Worm (Caenorhabditis elegans) whole organism, young adult: Measurements from ENCODE around the gene srxa-8.

Source experiments
- C06A6.2 ChIP-seq: fragments of 200-800 bp; sonication (Bioruptor generic); conservative IDR thresholded peaks from 2 replicates; pipeline ENCODE4 v1.3.6; 2022; ENCODE audit warnings: missing genetic modification characterization, missing compliant biosample characterization
- C17E4.6 ChIP-seq: fragments of 200-800 bp; sonication (Bioruptor generic); IDR thresholded peaks from 2 replicates; pipeline ENCODE4 v1.3.6; 2022; ENCODE audit warnings: missing genetic modification reagents, missing genetic modification characterization, missing compliant biosample characterization
- F22D6.2 ChIP-seq: sonication (generic microtip); optimal IDR thresholded peaks from 2 replicates; lab custom pipeline; 2016; ENCODE audit warnings: mild to moderate bottlenecking, missing genetic modification characterization, missing compliant biosample characterization
- F37B4.10 ChIP-seq: fragments of 200-800 bp; sonication (Bioruptor generic); IDR thresholded peaks from 2 replicates; pipeline ENCODE4 v1.3.6; 2022; ENCODE audit warnings: missing genetic modification characterization, missing compliant biosample characterization
- F57A8.1 ChIP-seq: fragments of 200-800 bp; sonication (Bioruptor generic); optimal IDR thresholded peaks from 2 replicates; lab custom pipeline; 2018; ENCODE audit warnings: mild to moderate bottlenecking, missing genetic modification characterization, moderate library complexity, missing compliant biosample characterization
- K11D2.4 ChIP-seq: fragments of 200-800 bp; sonication (Bioruptor generic); IDR thresholded peaks from 2 replicates; pipeline ENCODE4 v1.3.6; 2022; ENCODE audit warnings: missing genetic modification reagents, missing genetic modification characterization, missing compliant biosample characterization
- Y53G8AR.9 ChIP-seq: fragments of 200-800 bp; sonication (Bioruptor generic); conservative IDR thresholded peaks from 2 replicates; pipeline ENCODE4 v1.3.6; 2022; ENCODE audit warnings: missing genetic modification reagents, missing genetic modification characterization, missing compliant biosample characterization
- Y56A3A.18 ChIP-seq: fragments of 200-800 bp; sonication (Bioruptor generic); IDR thresholded peaks from 2 replicates; pipeline ENCODE4 v1.3.6; 2022; ENCODE audit warnings: missing genetic modification reagents, missing genetic modification characterization, missing compliant biosample characterization
- Y79H2A.3 ChIP-seq: fragments of 200-800 bp; sonication (Bioruptor generic); conservative IDR thresholded peaks from 2 replicates; pipeline ENCODE4 v1.3.6; 2022; ENCODE audit warnings: missing genetic modification reagents, missing genetic modification characterization, missing compliant biosample characterization
- attf-5 ChIP-seq: fragments of 200-800 bp; sonication (Bioruptor generic); optimal IDR thresholded peaks from 2 replicates; lab custom pipeline; 2018; ENCODE audit warnings: mild to moderate bottlenecking, missing genetic modification characterization, missing compliant biosample characterization
- bed-1 ChIP-seq: fragments of 200-800 bp; sonication (Bioruptor generic); IDR thresholded peaks from 2 replicates; pipeline ENCODE4 v1.3.6; 2022; ENCODE audit warnings: missing genetic modification reagents, missing genetic modification characterization, missing compliant biosample characterization
- ceh-27 ChIP-seq: fragments of 200-800 bp; sonication (Bioruptor generic); optimal IDR thresholded peaks from 2 replicates; lab custom pipeline; 2018; ENCODE audit warnings: mild to moderate bottlenecking, missing genetic modification characterization, moderate library complexity, missing compliant biosample characterization
- ceh-58 ChIP-seq: fragments of 200-800 bp; sonication (Bioruptor generic); IDR thresholded peaks from 2 replicates; pipeline ENCODE4 v1.3.6; 2022; ENCODE audit warnings: missing genetic modification characterization, missing compliant biosample characterization
- ceh-91 ChIP-seq: fragments of 200-800 bp; sonication (Bioruptor generic); IDR thresholded peaks from 2 replicates; pipeline ENCODE4 v1.3.6; 2022; ENCODE audit warnings: missing genetic modification reagents, missing genetic modification characterization, missing compliant biosample characterization
- dox-1 ChIP-seq: fragments of 200-800 bp; sonication (Bioruptor generic); IDR thresholded peaks from 2 replicates; pipeline ENCODE4 v1.3.6; 2022; ENCODE audit warnings: missing genetic modification reagents, missing genetic modification characterization, missing compliant biosample characterization
- dpl-1 ChIP-seq: fragments of 150-350 bp; optimal IDR thresholded peaks from 2 replicates; lab custom pipeline; 2014; ENCODE audit warnings: missing biosample characterization, missing genetic modification reagents, missing genetic modification characterization
- efl-1 ChIP-seq: fragments of 150-350 bp; optimal IDR thresholded peaks from 2 replicates; lab custom pipeline; 2014; ENCODE audit warnings: missing biosample characterization, missing genetic modification reagents, missing genetic modification characterization
- egl-18 ChIP-seq: fragments of 200-800 bp; sonication (Bioruptor generic); IDR thresholded peaks from 2 replicates; pipeline ENCODE4 v1.3.6; 2022; ENCODE audit warnings: missing genetic modification reagents, missing genetic modification characterization, missing compliant biosample characterization
- egrh-3 ChIP-seq: fragments of 200-800 bp; sonication (Bioruptor generic); IDR thresholded peaks from 2 replicates; pipeline ENCODE4 v1.3.6; 2022; ENCODE audit warnings: missing genetic modification reagents, missing genetic modification characterization, missing compliant biosample characterization
- ekl-4 ChIP-seq: fragments of 200-800 bp; sonication (Bioruptor generic); IDR thresholded peaks from 2 replicates; pipeline ENCODE4 v1.3.6; 2022; ENCODE audit warnings: missing genetic modification reagents, missing genetic modification characterization, missing compliant biosample characterization
- hlh-12 ChIP-seq: sonication (generic microtip); optimal IDR thresholded peaks from 2 replicates; lab custom pipeline; 2016; ENCODE audit warnings: missing genetic modification characterization, missing compliant biosample characterization
- hsf-1 ChIP-seq: fragments of 200-800 bp; sonication (Bioruptor generic); IDR thresholded peaks from 2 replicates; pipeline ENCODE4 v1.3.6; 2022; ENCODE audit warnings: missing genetic modification reagents, missing genetic modification characterization, missing compliant biosample characterization
- let-607 ChIP-seq, 2 experiments: fragments of 200-800 bp in 1 of 2; sonication (Bioruptor generic) in 1 of 2; sonication (generic microtip) in 1 of 2; optimal IDR thresholded peaks; 2 replicates each; lab custom pipeline; 2016 to 2018; ENCODE audit warnings: mild to moderate bottlenecking in 2 of 2, missing compliant biosample characterization in 2 of 2, missing genetic modification characterization in 2 of 2, moderate library complexity in 2 of 2, missing genotype in 1 of 2
- lin-26 ChIP-seq: fragments of 200-800 bp; sonication (Bioruptor generic); IDR thresholded peaks from 2 replicates; pipeline ENCODE4 v1.3.6; 2022; ENCODE audit warnings: missing genetic modification reagents, missing genetic modification characterization, missing compliant biosample characterization
- lsl-1 ChIP-seq: fragments of 200-800 bp; sonication (Bioruptor generic); optimal IDR thresholded peaks from 2 replicates; lab custom pipeline; 2018; ENCODE audit warnings: mild to moderate bottlenecking, missing genetic modification characterization, moderate library complexity, missing compliant biosample characterization
- mes-4 ChIP-seq: sonication (generic microtip); optimal IDR thresholded peaks from 2 replicates; lab custom pipeline; 2016; ENCODE audit warnings: missing genotype, missing genetic modification characterization, missing compliant biosample characterization
- nfyb-1 ChIP-seq: fragments of 200-800 bp; sonication (Bioruptor generic); IDR thresholded peaks from 2 replicates; pipeline ENCODE4 v1.3.6; 2022; ENCODE audit warnings: missing genetic modification reagents, missing genetic modification characterization, missing compliant biosample characterization
- nhr-80 ChIP-seq: sonication (generic microtip); optimal IDR thresholded peaks from 2 replicates; lab custom pipeline; 2016; ENCODE audit warnings: missing genetic modification characterization, missing compliant biosample characterization
- nhr-90 ChIP-seq: sonication (generic microtip); optimal IDR thresholded peaks from 2 replicates; lab custom pipeline; 2016; ENCODE audit warnings: missing genotype, mild to moderate bottlenecking, missing genetic modification characterization, missing compliant biosample characterization
- pbrm-1 ChIP-seq: fragments of 200-800 bp; sonication (Bioruptor generic); IDR thresholded peaks from 2 replicates; pipeline ENCODE4 v1.3.6; 2022; ENCODE audit warnings: missing genetic modification reagents, missing genetic modification characterization, missing compliant biosample characterization
- pha-4 ChIP-seq: fragments of 150-350 bp; sonication (generic microtip); optimal IDR thresholded peaks from 2 replicates; lab custom pipeline; 2014; ENCODE audit warnings: missing biosample characterization, missing genetic modification reagents, missing genetic modification characterization
- rcor-1 ChIP-seq: fragments of 200-800 bp; sonication (Bioruptor generic); IDR thresholded peaks from 2 replicates; pipeline ENCODE4 v1.3.6; 2022; ENCODE audit warnings: missing genetic modification reagents, missing genetic modification characterization, missing compliant biosample characterization
- sdz-38 ChIP-seq: sonication (generic microtip); optimal IDR thresholded peaks from 2 replicates; lab custom pipeline; 2016; ENCODE audit warnings: missing genotype, missing genetic modification characterization, missing compliant biosample characterization
- snpc-1.1 ChIP-seq: sonication (generic microtip); optimal IDR thresholded peaks from 2 replicates; lab custom pipeline; 2017; ENCODE audit warnings: missing genetic modification characterization, mild to moderate bottlenecking, missing compliant biosample characterization, antibody characterized with exemption, moderate library complexity, missing genotype, missing genetic modification reagents; ENCODE audit not compliant: insufficient read depth
- tbx-9 ChIP-seq: sonication (generic microtip); optimal IDR thresholded peaks from 2 replicates; lab custom pipeline; 2016; ENCODE audit warnings: borderline replicate concordance, missing genetic modification characterization, inconsistent platforms, missing compliant biosample characterization
- unc-130 ChIP-seq: sonication (generic microtip); optimal IDR thresholded peaks from 2 replicates; lab custom pipeline; 2016; ENCODE audit warnings: missing genetic modification reagents, missing genetic modification characterization, missing compliant biosample characterization
- xnd-1 ChIP-seq: sonication (generic microtip); optimal IDR thresholded peaks from 2 replicates; lab custom pipeline; 2016; ENCODE audit warnings: missing genotype, missing genetic modification reagents, missing genetic modification characterization, missing compliant biosample characterization
- zfh-2 ChIP-seq: fragments of 200-800 bp; sonication (Bioruptor generic); conservative IDR thresholded peaks from 2 replicates; pipeline ENCODE4 v1.3.6; 2022; ENCODE audit warnings: missing genetic modification reagents, missing genetic modification characterization, missing compliant biosample characterization
- zim-3 ChIP-seq: sonication (generic microtip); optimal IDR thresholded peaks from 2 replicates; lab custom pipeline; 2017; ENCODE audit warnings: mild to moderate bottlenecking, missing genetic modification characterization, moderate library complexity, missing compliant biosample characterization
- ztf-6 ChIP-seq: fragments of 200-800 bp; sonication (Bioruptor generic); IDR thresholded peaks from 2 replicates; pipeline ENCODE4 v1.3.6; 2022; ENCODE audit warnings: missing genetic modification reagents, missing genetic modification characterization, missing compliant biosample characterization

srxa-8 gene

ce11 chrX:13305779-13306178, 2.9 kb downstream of the srxa-8 start, which contains the start of gene srd-43:
Gene srd-43 (minus strand): TSS chrX:13305844.
- TF ChIP-seq ztf-6 (GFP tag; lab: Robert Waterston, UW): no peak
- TF ChIP-seq sdz-38 (tag; lab: Kevin White, UChicago): no peak
- no peak for TF ChIP-seq nfyb-1 (GFP tag; lab: Robert Waterston, UW)
- TF ChIP-seq zfh-2 (GFP tag; lab: Robert Waterston, UW): no peak
- TF ChIP-seq ekl-4 (GFP tag; lab: Robert Waterston, UW): no peak
- TF ChIP-seq rcor-1 (GFP tag; lab: Robert Waterston, UW): no peak
- TF ChIP-seq egrh-3 (GFP tag; lab: Robert Waterston, UW): no peak
- TF ChIP-seq F22D6.2 (tag; lab: Kevin White, UChicago): no peak
- no peak for TF ChIP-seq hsf-1 (GFP tag; lab: Robert Waterston, UW)
- TF ChIP-seq let-607 (tag; optimal IDR thresholded peaks at IDR 0.05; lab: Kevin White, UChicago): no peak
- TF ChIP-seq F37B4.10: no peak
- no peak for TF ChIP-seq bed-1 (GFP tag; lab: Robert Waterston, UW)
- no peak for TF ChIP-seq ceh-58 (GFP tag; lab: Robert Waterston, UW)

ce11 chrX:13303357-13303756, 5.3 kb downstream of the srxa-8 start, which contains the start of gene srd-42:
Gene srd-42 (minus strand): TSS chrX:13303457.
- no peak for TF ChIP-seq C06A6.2 (GFP tag; lab: Robert Waterston, UW)
- TF ChIP-seq ceh-27: no peak
- TF ChIP-seq attf-5: no peak
- TF ChIP-seq Y56A3A.18 (GFP tag; lab: Robert Waterston, UW): no peak
- no peak for TF ChIP-seq egl-18 (GFP tag; lab: Robert Waterston, UW)
- no peak for TF ChIP-seq nhr-80 (tag; lab: Kevin White, UChicago)
- TF ChIP-seq Y53G8AR.9: no peak
- no peak for TF ChIP-seq hlh-12 (tag; lab: Kevin White, UChicago)
- no peak for TF ChIP-seq nhr-90 (tag; lab: Kevin White, UChicago)
- TF ChIP-seq egrh-3 (GFP tag; lab: Robert Waterston, UW): no peak
- TF ChIP-seq tbx-9 (tag; lab: Kevin White, UChicago): no peak
- no peak for TF ChIP-seq ceh-91 (GFP tag; lab: Robert Waterston, UW)

DNA sequence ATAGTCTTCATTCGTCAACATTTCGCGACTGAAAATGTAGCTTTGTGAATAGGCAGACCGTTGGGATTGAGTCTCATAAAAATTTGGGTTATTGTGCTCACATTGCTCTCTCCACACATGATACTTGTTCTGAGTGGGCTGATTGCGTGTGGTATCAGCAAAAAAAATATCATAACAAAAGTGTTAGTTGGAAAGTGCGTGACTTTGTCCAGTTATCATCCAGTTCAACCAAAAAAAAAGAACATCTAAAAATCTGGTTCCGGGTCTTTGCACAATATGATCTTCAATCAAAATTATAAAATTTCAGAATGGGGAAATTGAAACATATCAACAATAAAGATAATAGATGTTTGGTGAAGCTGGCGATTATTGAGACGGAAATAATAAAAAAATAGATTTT, 8.1 kb downstream of the srxa-8 start, which contains the start of gene srd-39:
TSS of gene srd-39 (minus strand) at position 101 of the 400 bp plus-strand sequence.
- TF ChIP-seq attf-5 (no peak), unc-130 (GFP tag; lab: Kevin White, UChicago) (no peak), snpc-1.1 (tag; lab: Kevin White, UChicago) (no peak), xnd-1 (no peak), F57A8.1 (GFP tag; lab: Kevin White, UChicago) (no peak), Y56A3A.18 (GFP tag; lab: Robert Waterston, UW) (no peak), K11D2.4 (GFP tag; lab: Robert Waterston, UW) (no peak), dpl-1 (GFP tag; lab: Kevin White, UChicago) (no peak), hsf-1 (GFP tag; lab: Robert Waterston, UW) (no peak), nhr-90 (tag; lab: Kevin White, UChicago) (no peak)

- TF ChIP-seq F22D6.2 (tag; lab: Kevin White, UChicago) (no peak), C17E4.6 (GFP tag; lab: Robert Waterston, UW) (no peak), zim-3 (tag; lab: Kevin White, UChicago) (no peak), pbrm-1 (GFP tag; lab: Robert Waterston, UW) (no peak), dpl-1 (GFP tag; lab: Kevin White, UChicago) (no peak), mes-4 (tag; lab: Kevin White, UChicago) (no peak), dox-1 (no peak), lin-26 (GFP tag; lab: Robert Waterston, UW) (no peak), efl-1 (GFP tag; lab: Kevin White, UChicago) (no peak), lsl-1 (GFP tag; lab: Kevin White, UChicago) (no peak), attf-5 (no peak), tbx-9 (tag; lab: Kevin White, UChicago) (no peak), pha-4 (tag; lab: Kevin White, UChicago) (no peak), Y79H2A.3 (GFP tag; lab: Robert Waterston, UW) (no peak)
- TF ChIP-seq, all 124 proteins: peak for 0
Observed at ce11 chrX:13294669-13295068, 14.0 kb downstream of the srxa-8 start, which contains the start of gene srd-36. Gene srd-36 (minus strand): TSS chrX:13294769.
